Worm (Caenorhabditis elegans): ENCODE data around the gene K02E11.10.

ce11 chrV:14235942-14236341, 5.0 kb downstream of the K02E11.10 start, which contains the start of gene ent-3:
- TF ChIP-seq nhr-28 (tag; optimal IDR thresholded peaks at IDR 0.05), result no peak
- TF ChIP-seq rnt-1 (tag; optimal IDR thresholded peaks at IDR 0.05), result no peak
- TF ChIP-seq blmp-1 (tag; optimal IDR thresholded peaks at IDR 0.05), result no peak
- no peak for TF ChIP-seq lin-14 (GFP tag; optimal IDR thresholded peaks at IDR 0.05)
- TF ChIP-seq ceh-8 (GFP tag; optimal IDR thresholded peaks at IDR 0.05), result no peak
- no peak for TF ChIP-seq ama-1 (optimal IDR thresholded peaks at IDR 0.05)
- TF ChIP-seq nhr-237 (tag; optimal IDR thresholded peaks at IDR 0.05), result no peak
- no peak for TF ChIP-seq nhr-76 (tag; optimal IDR thresholded peaks at IDR 0.05)
